Fruit fly (Drosophila melanogaster) whole organism, embryonic: Measurements from ENCODE around the gene CG34041.
A peak's percentile ranks its signal among the peaks of the same experiment; 100 is the strongest.

Source experiments
- Aef1 ChIP-seq: fragments of 200-800 bp; sonication (Bioruptor generic); IDR thresholded peaks from 3 replicates; pipeline ENCODE4 v1.3.6; 2022; ENCODE audit warnings: missing biosample characterization, missing genetic modification characterization
- Bgb ChIP-seq: fragments of 200-800 bp; sonication (Bioruptor generic); IDR thresholded peaks from 2 replicates; pipeline ENCODE4 v1.3.6; 2022; ENCODE audit warnings: missing biosample characterization, missing genetic modification characterization; ENCODE audit not compliant: partially characterized antibody
- CG12299 ChIP-seq: fragments of 200-800 bp; sonication (Bioruptor generic); optimal IDR thresholded peaks from 2 replicates; lab custom pipeline; 2018; ENCODE audit warnings: missing biosample characterization, mild to moderate bottlenecking, missing genetic modification characterization
- CG13287 ChIP-seq: fragments of 200-800 bp; sonication (Bioruptor generic); IDR thresholded peaks from 2 replicates; pipeline ENCODE4 v1.3.6; 2022; ENCODE audit warnings: missing biosample characterization, missing genetic modification characterization; ENCODE audit not compliant: partially characterized antibody
- CG14014 ChIP-seq: fragments of 200-800 bp; sonication (Bioruptor generic); IDR thresholded peaks from 2 replicates; pipeline ENCODE4 v1.3.6; 2022; ENCODE audit warnings: missing biosample characterization, missing genetic modification characterization
- CG14965 ChIP-seq: fragments of 200-800 bp; sonication (Bioruptor generic); optimal IDR thresholded peaks from 2 replicates; lab custom pipeline; 2016; ENCODE audit warnings: missing biosample characterization, missing genetic modification characterization, borderline replicate concordance
- CG15269 ChIP-seq: fragments of 200-800 bp; sonication (Bioruptor generic); optimal IDR thresholded peaks from 2 replicates; lab custom pipeline; 2018; ENCODE audit warnings: missing biosample characterization, mild to moderate bottlenecking, missing genetic modification characterization, moderate library complexity
- CG1647 ChIP-seq: fragments of 200-800 bp; sonication (Bioruptor generic); optimal IDR thresholded peaks from 3 replicates; lab custom pipeline; 2016; ENCODE audit warnings: missing biosample characterization, missing genetic modification characterization
- CG16863 ChIP-seq: fragments of 200-800 bp; sonication (Bioruptor generic); optimal IDR thresholded peaks from 3 replicates; lab custom pipeline; 2016; ENCODE audit warnings: missing biosample characterization, missing genetic modification characterization
- CG17361 ChIP-seq: fragments of 200-800 bp; sonication (Bioruptor generic); IDR thresholded peaks from 3 replicates; pipeline ENCODE4 v1.3.6; 2022; ENCODE audit warnings: missing biosample characterization, missing genetic modification characterization
- CG2116 ChIP-seq: fragments of 200-800 bp; sonication (Bioruptor generic); optimal IDR thresholded peaks from 3 replicates; lab custom pipeline; 2018; ENCODE audit warnings: missing biosample characterization, mild to moderate bottlenecking, missing genetic modification characterization
- CG2120 ChIP-seq: fragments of 200-800 bp; sonication (Bioruptor generic); optimal IDR thresholded peaks from 3 replicates; lab custom pipeline; 2016; ENCODE audit warnings: missing biosample characterization, missing genetic modification characterization
- CG2199 ChIP-seq: fragments of 200-800 bp; sonication (Bioruptor generic); IDR thresholded peaks from 3 replicates; pipeline ENCODE4 v1.3.6; 2022; ENCODE audit warnings: missing biosample characterization, missing genetic modification characterization
- CG3163 ChIP-seq: fragments of 200-800 bp; sonication (Bioruptor generic); optimal IDR thresholded peaks from 3 replicates; lab custom pipeline; 2016; ENCODE audit warnings: missing biosample characterization, missing genetic modification characterization
- CG4617 ChIP-seq: fragments of 200-800 bp; sonication (Bioruptor generic); optimal IDR thresholded peaks from 3 replicates; lab custom pipeline; 2016; ENCODE audit warnings: missing biosample characterization, missing genetic modification characterization, borderline replicate concordance
- CG6854 ChIP-seq: fragments of 200-800 bp; sonication (Bioruptor generic); optimal IDR thresholded peaks from 3 replicates; lab custom pipeline; 2017; ENCODE audit warnings: missing biosample characterization, mild to moderate bottlenecking, missing genetic modification characterization
- CG8290 ChIP-seq, 3 experiments: fragments of 200-800 bp; sonication (Bioruptor generic); optimal IDR thresholded peaks; 2 replicates each; lab custom pipeline; 2016 to 2019; ENCODE audit warnings: missing biosample characterization in 3 of 3, missing genetic modification characterization in 3 of 3, mild to moderate bottlenecking in 2 of 3, moderate library complexity in 1 of 3
- CG9437 ChIP-seq: fragments of 200-800 bp; sonication (Bioruptor generic); optimal IDR thresholded peaks from 2 replicates; lab custom pipeline; 2018; ENCODE audit warnings: missing biosample characterization, mild to moderate bottlenecking, missing genetic modification characterization
- Dek ChIP-seq: fragments of 200-800 bp; sonication (Bioruptor generic); optimal IDR thresholded peaks from 3 replicates; lab custom pipeline; 2019; ENCODE audit warnings: missing biosample characterization, mild to moderate bottlenecking, missing genetic modification characterization, moderate library complexity
- Ets65A ChIP-seq: fragments of 200-800 bp; sonication (Bioruptor generic); peaks from one replicate; lab custom pipeline; 2016; ENCODE audit warnings: missing biosample characterization, missing genetic modification characterization
- Hr3 ChIP-seq: fragments of 200-800 bp; sonication (Bioruptor generic); optimal IDR thresholded peaks from 3 replicates; lab custom pipeline; 2016; ENCODE audit warnings: missing biosample characterization, missing genetic modification characterization
- Mrtf ChIP-seq: fragments of 200-800 bp; sonication (Bioruptor generic); IDR thresholded peaks from 3 replicates; pipeline ENCODE4 v1.3.6; 2022; ENCODE audit warnings: missing biosample characterization, missing genetic modification characterization
- NK7.1 ChIP-seq: fragments of 200-800 bp; sonication (Bioruptor generic); optimal IDR thresholded peaks from 3 replicates; lab custom pipeline; 2016; ENCODE audit warnings: missing biosample characterization, missing genetic modification characterization
- Oaz ChIP-seq: fragments of 200-800 bp; sonication (Bioruptor generic); IDR thresholded peaks from 2 replicates; pipeline ENCODE4 v1.3.6; 2022; ENCODE audit warnings: missing biosample characterization, missing genetic modification characterization
- Ptx1 ChIP-seq: fragments of 200-800 bp; sonication (Bioruptor generic); IDR thresholded peaks from 2 replicates; pipeline ENCODE4 v1.3.6; 2022; ENCODE audit warnings: missing biosample characterization, missing genetic modification characterization
- Sry-δ ChIP-seq: fragments of 200-800 bp; sonication (Bioruptor generic); optimal IDR thresholded peaks from 2 replicates; lab custom pipeline; 2016; ENCODE audit warnings: missing biosample characterization, missing genetic modification characterization
- YL-1 ChIP-seq: fragments of 200-800 bp; sonication (Bioruptor generic); optimal IDR thresholded peaks from 3 replicates; lab custom pipeline; 2017; ENCODE audit warnings: missing biosample characterization, mild to moderate bottlenecking, missing genetic modification characterization
- amos ChIP-seq: fragments of 200-800 bp; sonication (Bioruptor generic); IDR thresholded peaks from 2 replicates; pipeline ENCODE4 v1.3.6; 2022; ENCODE audit warnings: missing biosample characterization, missing genetic modification characterization; ENCODE audit not compliant: partially characterized antibody
- bab2 ChIP-seq: fragments of 200-800 bp; sonication (Bioruptor generic); optimal IDR thresholded peaks from 2 replicates; lab custom pipeline; 2016; ENCODE audit warnings: missing biosample characterization, missing genetic modification characterization
- bowl ChIP-seq: fragments of 200-800 bp; sonication (Bioruptor generic); IDR thresholded peaks from 2 replicates; pipeline ENCODE4 v1.3.6; 2022; ENCODE audit warnings: missing biosample characterization, missing genetic modification characterization
- chif ChIP-seq, 2 experiments: fragments of 200-800 bp; sonication (Bioruptor generic); optimal IDR thresholded peaks; 3 replicates each; lab custom pipeline; 2016; ENCODE audit warnings: missing biosample characterization in 2 of 2, missing genetic modification characterization in 2 of 2
- cwo ChIP-seq: fragments of 200-800 bp; sonication (Bioruptor generic); optimal IDR thresholded peaks from 3 replicates; lab custom pipeline; 2017; ENCODE audit warnings: missing biosample characterization, missing genetic modification characterization, mild to moderate bottlenecking, moderate library complexity, missing genetic modification reagents
- dan ChIP-seq: fragments of 200-800 bp; sonication (Bioruptor generic); IDR thresholded peaks from 2 replicates; pipeline ENCODE4 v1.3.6; 2022; ENCODE audit warnings: missing biosample characterization, missing genetic modification characterization
- dpn ChIP-seq, 2 experiments: fragments of 200-800 bp; sonication (Bioruptor generic); optimal IDR thresholded peaks; 3 replicates each; lab custom pipeline; 2016; ENCODE audit warnings: missing biosample characterization in 2 of 2, missing genetic modification characterization in 2 of 2
- esg ChIP-seq: fragments of 200-800 bp; sonication (Bioruptor generic); conservative IDR thresholded peaks from 2 replicates; pipeline ENCODE4 v1.3.6; 2022; ENCODE audit warnings: missing biosample characterization, missing genetic modification characterization
- ftz-f1 ChIP-seq: fragments of 200-800 bp; sonication (Bioruptor generic); optimal IDR thresholded peaks from 2 replicates; lab custom pipeline; 2016; ENCODE audit warnings: missing biosample characterization, missing genetic modification characterization
- jigr1 ChIP-seq: fragments of 200-800 bp; sonication (Bioruptor generic); IDR thresholded peaks from 3 replicates; pipeline ENCODE4 v1.3.6; 2022; ENCODE audit warnings: missing biosample characterization, missing genetic modification characterization
- kay ChIP-seq: fragments of 200-800 bp; sonication (Bioruptor generic); optimal IDR thresholded peaks from 2 replicates; lab custom pipeline; 2016; ENCODE audit warnings: missing biosample characterization, missing genetic modification characterization
- klu ChIP-seq: fragments of 200-800 bp; sonication (Bioruptor generic); IDR thresholded peaks from 2 replicates; pipeline ENCODE4 v1.3.6; 2022; ENCODE audit warnings: missing biosample characterization, missing genetic modification characterization
- mam ChIP-seq: fragments of 200-800 bp; sonication (Bioruptor generic); optimal IDR thresholded peaks from 3 replicates; lab custom pipeline; 2016; ENCODE audit warnings: missing biosample characterization, missing genetic modification characterization
- pita ChIP-seq: fragments of 200-800 bp; sonication (Bioruptor generic); optimal IDR thresholded peaks from 2 replicates; lab custom pipeline; 2017; ENCODE audit warnings: missing biosample characterization, mild to moderate bottlenecking, missing genetic modification characterization
- sd ChIP-seq: fragments of 200-800 bp; sonication (Bioruptor generic); optimal IDR thresholded peaks from 3 replicates; lab custom pipeline; 2018; ENCODE audit warnings: missing biosample characterization, mild to moderate bottlenecking, missing genetic modification characterization, moderate library complexity
- shn ChIP-seq: fragments of 200-800 bp; sonication (Bioruptor generic); optimal IDR thresholded peaks from 3 replicates; lab custom pipeline; 2016; ENCODE audit warnings: missing biosample characterization, missing genetic modification characterization
- slbo ChIP-seq: fragments of 200-800 bp; sonication (Bioruptor generic); IDR thresholded peaks from 2 replicates; pipeline ENCODE4 v1.3.6; 2022; ENCODE audit warnings: missing biosample characterization, missing genetic modification characterization
- sob ChIP-seq: fragments of 200-800 bp; sonication (Bioruptor generic); IDR thresholded peaks from 2 replicates; pipeline ENCODE4 v1.3.6; 2022; ENCODE audit warnings: missing biosample characterization, missing genetic modification characterization
- tio ChIP-seq: fragments of 200-800 bp; sonication (Bioruptor generic); optimal IDR thresholded peaks from 2 replicates; lab custom pipeline; 2017; ENCODE audit warnings: missing biosample characterization, missing genetic modification characterization, inconsistent platforms
- trh ChIP-seq: fragments of 200-800 bp; sonication (Bioruptor generic); optimal IDR thresholded peaks from 2 replicates; lab custom pipeline; 2016; ENCODE audit warnings: missing biosample characterization, missing genetic modification characterization
- usp ChIP-seq: fragments of >200 bp; optimal IDR thresholded peaks from 2 replicates; lab custom pipeline; 2017; ENCODE audit warnings: missing biosample characterization, missing genetic modification characterization
- vfl ChIP-seq: fragments of 200-800 bp; sonication (Bioruptor generic); optimal IDR thresholded peaks from 2 replicates; lab custom pipeline; 2016; ENCODE audit warnings: missing biosample characterization, missing genetic modification characterization
- zfh2 ChIP-seq: fragments of 200-800 bp; sonication (Bioruptor generic); optimal IDR thresholded peaks from 2 replicates; lab custom pipeline; 2016; ENCODE audit warnings: missing biosample characterization, missing genetic modification characterization

Gene CG34041

DNA sequence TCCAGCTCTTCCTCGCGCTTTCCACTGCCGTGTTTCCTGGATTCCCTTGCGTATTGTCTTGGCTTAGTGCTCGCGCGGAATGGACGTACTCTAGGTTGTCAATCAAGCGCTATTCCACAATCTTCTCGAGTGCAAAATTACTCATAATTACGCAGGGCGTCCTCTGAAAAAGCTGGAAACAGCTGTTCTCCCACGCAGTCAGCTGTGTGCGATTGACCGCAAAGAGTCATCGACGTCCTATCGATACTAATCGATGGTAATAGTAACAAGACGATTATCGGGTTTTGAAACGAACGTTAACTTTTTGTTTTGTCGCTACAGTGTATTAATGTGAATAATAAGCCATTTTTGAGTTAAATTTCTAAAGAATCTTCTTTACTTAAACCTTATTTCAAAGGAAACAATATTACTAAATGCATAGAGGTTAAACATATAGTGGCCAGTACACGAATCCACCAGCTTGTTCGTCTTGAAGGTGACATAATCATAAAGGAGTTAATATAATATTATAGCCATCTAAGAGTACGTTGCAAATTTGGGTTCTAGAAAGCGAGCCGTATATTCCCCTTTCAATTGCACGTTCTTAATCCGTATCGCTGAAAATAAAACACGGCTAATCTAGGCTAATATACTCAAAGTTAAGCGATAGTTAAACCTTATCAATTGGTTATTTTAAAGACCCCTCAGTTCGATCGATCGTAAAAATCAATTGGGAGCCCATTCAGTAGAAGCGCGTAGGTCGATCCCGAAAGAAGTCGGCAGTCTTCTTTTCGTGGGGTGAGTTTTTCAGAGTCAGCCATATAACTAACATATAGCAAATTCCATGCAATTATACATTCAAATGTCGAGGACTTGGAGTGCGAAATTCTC, 48.5 kb upstream of the CG34041 start, which contains the start of the genes CG2224 and CDase (continued):
- TF ChIP-seq mam (GFP tag; lab: Kevin White, UChicago) (no peak), NK7.1 (GFP tag; lab: Kevin White, UChicago) (no peak), tio (GFP tag; lab: Kevin White, UChicago) (no peak), dan (GFP tag; lab: Robert Waterston, UW) (no peak), CG13287 (GFP tag; lab: Robert Waterston, UW) (peak; percentile 97), CG14965 (GFP tag; lab: Kevin White, UChicago) (no peak), sd (no peak), usp (GFP tag; lab: Kevin White, UChicago) (no peak), dpn (GFP tag; optimal IDR thresholded peaks at IDR 0.05; lab: Kevin White, UChicago) (no peak), CG3163 (GFP tag; lab: Kevin White, UChicago) (no peak), slbo (GFP tag; lab: Robert Waterston, UW) (no peak), CG17361 (GFP tag; lab: Robert Waterston, UW) (no peak), Mrtf (GFP tag; lab: Robert Waterston, UW) (no peak), klu (GFP tag; lab: Robert Waterston, UW) (0 out of 2 replicates have a peak, but pooled peaks have one; percentile 14), Hr3 (no peak), CG9437 (GFP tag; lab: Kevin White, UChicago) (no peak), bab2 (GFP tag; lab: Kevin White, UChicago) (no peak), CG4617 (GFP tag; lab: Kevin White, UChicago) (peak; percentile 16), vfl (GFP tag; lab: Kevin White, UChicago) (no peak), CG6854 (no peak), CG15269 (tag; lab: Kevin White, UChicago) (no peak), amos (GFP tag; lab: Robert Waterston, UW) (peak; percentile 89), CG2120 (GFP tag; lab: Kevin White, UChicago) (no peak), Ptx1 (no peak), CG16863 (GFP tag; lab: Kevin White, UChicago) (no peak), Oaz (GFP tag; lab: Robert Waterston, UW) (no peak), Sry-δ (peak; percentile 68), CG8290 (GFP tag; optimal IDR thresholded peaks at IDR 0.05; lab: Kevin White, UChicago) (no peak), CG8290 (tag; optimal IDR thresholded peaks at IDR 0.05; lab: Kevin White, UChicago) (peak in 1 of 2 experiments; percentile 48), bowl (GFP tag; lab: Robert Waterston, UW) (no peak), CG2199 (GFP tag; lab: Robert Waterston, UW) (no peak), pita (GFP tag; lab: Kevin White, UChicago) (no peak), esg (no peak), kay (no peak), sob (GFP tag; lab: Robert Waterston, UW) (no peak), CG2116 (GFP tag; lab: Kevin White, UChicago) (peak; percentile 74), zfh2 (GFP tag; lab: Kevin White, UChicago) (no peak), jigr1 (GFP tag; lab: Robert Waterston, UW) (no peak), CG1647 (GFP tag; lab: Kevin White, UChicago) (no peak), trh (GFP tag; lab: Kevin White, UChicago) (no peak), Aef1 (GFP tag; lab: Robert Waterston, UW) (no peak), Bgb (GFP tag; lab: Robert Waterston, UW) (peak; percentile 93), CG12299 (tag; lab: Kevin White, UChicago) (no peak), Dek (no peak), YL-1 (GFP tag; lab: Kevin White, UChicago) (no peak), shn (GFP tag; lab: Kevin White, UChicago) (no peak), cwo (no peak), ftz-f1 (GFP tag; lab: Kevin White, UChicago) (no peak), Ets65A (peak; percentile 35), CG14014 (no peak), chif (GFP tag; optimal IDR thresholded peaks at IDR 0.05; lab: Kevin White, UChicago) (no peak)
